Fruit fly (Drosophila melanogaster): ENCODE measurements around the gene Cnx99A.
A peak's percentile ranks its signal among the peaks of the same experiment; 100 is the strongest.

Gene Cnx99A

DNA sequence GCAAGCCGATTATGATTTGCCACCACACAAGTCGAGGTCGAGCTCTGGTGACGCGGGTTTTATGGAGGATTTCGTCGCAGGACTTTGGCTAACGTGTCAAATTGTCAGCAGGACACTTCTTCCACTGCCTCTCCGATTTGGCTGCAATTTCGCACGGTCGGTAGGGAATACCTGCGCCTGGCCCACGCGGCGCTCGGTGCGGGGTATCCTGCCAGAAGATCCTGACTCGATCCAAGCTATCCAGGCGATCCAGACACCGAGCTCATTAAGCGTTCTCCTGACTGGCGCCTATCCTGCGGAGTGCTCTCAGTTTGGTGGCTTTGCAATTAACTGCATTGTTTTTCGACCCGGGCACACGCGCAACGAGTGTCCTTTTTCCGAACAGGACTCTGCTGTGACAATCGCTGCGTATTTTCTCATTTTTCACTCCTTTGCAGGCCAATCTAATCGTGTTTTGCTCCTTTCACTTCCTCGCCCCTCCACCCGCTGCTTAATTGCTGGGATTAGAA, 12.4 kb downstream of the Cnx99A start:
- TF ChIP-seq kah (GFP tag; optimal IDR thresholded peaks at IDR 0.05) = no peak
- TF ChIP-seq trem (tag; optimal IDR thresholded peaks at IDR 0.05) = no peak
- no peak for TF ChIP-seq Poxn (GFP tag; IDR thresholded peaks at IDR 0.05)
- TF ChIP-seq CG2116 (GFP tag; optimal IDR thresholded peaks at IDR 0.05) = no peak
- TF ChIP-seq zen (tag; optimal IDR thresholded peaks at IDR 0.05) = peak; percentile 99
- TF ChIP-seq CG15269 (tag; optimal IDR thresholded peaks at IDR 0.05) = no peak
- TF ChIP-seq CG1792 (GFP tag; optimal IDR thresholded peaks at IDR 0.05) = no peak
- peak; percentile 22 for TF ChIP-seq twi (tag; optimal IDR thresholded peaks at IDR 0.05)
- TF ChIP-seq zfh2 (GFP tag; optimal IDR thresholded peaks at IDR 0.05) = no peak
- TF ChIP-seq tap (tag; optimal IDR thresholded peaks at IDR 0.05) = no peak
- peak; percentile 59 for TF ChIP-seq cad (GFP tag; optimal IDR thresholded peaks at IDR 0.05)
- TF ChIP-seq CG10147 (GFP tag; optimal IDR thresholded peaks at IDR 0.05) = no peak
- no peak for TF ChIP-seq prd (optimal IDR thresholded peaks at IDR 0.05)
- peak; percentile 59; the same call in 2 of the 3 replicates for TF ChIP-seq prd (GFP tag; IDR thresholded peaks at IDR 0.05)
- TF ChIP-seq repo (GFP tag; optimal IDR thresholded peaks at IDR 0.05) = no peak
- TF ChIP-seq Asciz (GFP tag; optimal IDR thresholded peaks at IDR 0.05) = no peak
- no peak for TF ChIP-seq CG15696 (tag; optimal IDR thresholded peaks at IDR 0.05)
- no peak for TF ChIP-seq p53 (GFP tag; optimal IDR thresholded peaks at IDR 0.05)
- TF ChIP-seq HLHmδ (GFP tag; optimal IDR thresholded peaks at IDR 0.05) = no peak
- no peak for TF ChIP-seq tio (GFP tag; optimal IDR thresholded peaks at IDR 0.05)

DNA sequence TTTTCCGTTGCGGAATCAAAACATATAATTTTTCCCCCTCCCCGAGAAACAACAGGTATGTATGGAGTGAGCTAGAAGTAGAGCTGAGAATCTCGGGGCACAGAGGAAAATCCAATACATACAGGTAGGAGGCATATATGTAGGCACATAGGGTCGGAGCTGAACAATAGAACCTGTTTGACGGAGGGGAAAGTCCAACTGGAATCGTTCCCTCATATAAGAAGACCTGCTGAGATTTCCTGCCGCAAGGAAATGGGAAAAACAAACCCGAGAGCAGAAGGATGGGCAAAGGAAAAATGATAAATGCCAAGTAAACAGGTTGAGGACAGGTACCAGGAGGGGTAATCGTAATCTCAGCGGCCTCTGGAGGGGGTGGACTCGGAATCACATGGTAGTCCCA, 15.3 kb downstream of the Cnx99A start:
- TF ChIP-seq kni (GFP tag; optimal IDR thresholded peaks at IDR 0.05) (peak; percentile 77), Kr (GFP tag; optimal IDR thresholded peaks at IDR 0.05) (peak; percentile 9), insv (GFP tag; optimal IDR thresholded peaks at IDR 0.05) (peak; percentile 67 to 97), dmrt99B (tag; optimal IDR thresholded peaks at IDR 0.05) (no peak), Side (GFP tag; optimal IDR thresholded peaks at IDR 0.05) (no peak), Bgb (GFP tag; IDR thresholded peaks at IDR 0.05; ENCODE audit: partially characterized antibody) (no peak), lab (GFP tag; optimal IDR thresholded peaks at IDR 0.05) (no peak), zen (tag; optimal IDR thresholded peaks at IDR 0.05) (peak; percentile 15), CG4820 (GFP tag; optimal IDR thresholded peaks at IDR 0.05) (no peak), CG7786 (GFP tag; optimal IDR thresholded peaks at IDR 0.05) (no peak), tll (GFP tag; optimal IDR thresholded peaks at IDR 0.05) (peak in 1 of 2 experiments; percentile 42), eve (GFP tag; optimal IDR thresholded peaks at IDR 0.05) (no peak), CG15479 (GFP tag; optimal IDR thresholded peaks at IDR 0.05) (peak; percentile 17), cad (GFP tag; optimal IDR thresholded peaks at IDR 0.05) (no peak), MBD-R2 (GFP tag; IDR thresholded peaks at IDR 0.05) (no peak), CG11085 (GFP tag; IDR thresholded peaks at IDR 0.05) (no peak), sisA (GFP tag; IDR thresholded peaks at IDR 0.05) (no peak), CG17829 (tag; optimal IDR thresholded peaks at IDR 0.05) (peak; percentile 10), Chrac-16 (GFP tag; optimal IDR thresholded peaks at IDR 0.05) (no peak), pros (GFP tag; optimal IDR thresholded peaks at IDR 0.05) (peak; percentile 35), crol (GFP tag; IDR thresholded peaks at IDR 0.05) (peak; percentile 11; the same call in 1 of the 2 replicates), D (optimal IDR thresholded peaks at IDR 0.05) (peak; percentile 44), D (GFP tag; optimal IDR thresholded peaks at IDR 0.05) (no peak)
